Fruit fly (Drosophila melanogaster) S2 (cell line): ENCODE data around the gene Pink1.

Source experiments
- CG8478 ChIP-seq: fragments of >200 bp; optimal IDR thresholded peaks from 2 replicates; lab custom pipeline; 2018
- CTCF ChIP-seq, 2 experiments: fragments of >200 bp; optimal IDR thresholded peaks; 2 replicates each; lab custom pipeline; 2018

Gene Pink1

DNA sequence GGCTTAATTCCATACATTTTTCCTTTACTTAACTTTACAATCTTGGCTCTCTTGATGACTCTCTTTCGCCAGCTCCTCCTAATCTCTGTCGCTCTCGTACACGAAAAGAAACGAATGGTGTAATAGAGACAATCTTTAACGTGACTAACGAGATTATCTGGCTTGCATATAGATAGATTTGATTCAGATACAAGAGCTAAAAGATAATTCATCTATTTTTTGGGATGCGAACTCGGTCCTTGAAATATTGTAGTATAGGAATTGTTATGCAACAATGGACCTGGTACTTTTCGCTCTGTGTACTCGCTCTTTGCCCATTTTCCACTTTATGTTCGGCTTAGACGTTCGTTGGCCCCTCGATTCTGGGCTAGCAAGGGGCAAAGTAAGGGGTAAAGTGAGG, 27.7 kb downstream of the Pink1 start:
- TF ChIP-seq CTCF (optimal IDR thresholded peaks at IDR 0.05; lab: Kevin White, UChicago) = no peak
- TF ChIP-seq CG8478 (lab: Kevin White, UChicago) = no peak

DNA sequence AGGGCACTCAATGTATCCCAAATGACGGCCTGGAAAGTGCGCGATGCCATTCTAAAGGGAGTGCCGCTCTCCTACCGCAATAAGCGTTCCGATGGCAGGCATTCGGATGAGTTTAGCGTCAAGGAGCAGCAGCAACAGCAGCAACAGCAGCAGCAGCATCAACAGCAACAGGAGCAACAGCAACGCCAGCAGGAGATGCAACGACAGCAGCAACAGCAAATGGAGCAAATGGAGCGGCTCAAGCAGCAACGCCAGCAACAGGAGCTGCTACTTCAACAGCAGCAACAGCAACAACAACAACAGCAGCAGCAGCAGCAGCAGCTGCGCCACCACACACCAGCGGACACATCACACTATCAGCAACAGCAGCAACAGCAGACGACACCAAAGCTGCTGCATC, 32.6 kb downstream of the Pink1 start:
- TF ChIP-seq CTCF (optimal IDR thresholded peaks at IDR 0.05; lab: Kevin White, UChicago) = no peak
- no peak for TF ChIP-seq CG8478 (lab: Kevin White, UChicago)

DNA sequence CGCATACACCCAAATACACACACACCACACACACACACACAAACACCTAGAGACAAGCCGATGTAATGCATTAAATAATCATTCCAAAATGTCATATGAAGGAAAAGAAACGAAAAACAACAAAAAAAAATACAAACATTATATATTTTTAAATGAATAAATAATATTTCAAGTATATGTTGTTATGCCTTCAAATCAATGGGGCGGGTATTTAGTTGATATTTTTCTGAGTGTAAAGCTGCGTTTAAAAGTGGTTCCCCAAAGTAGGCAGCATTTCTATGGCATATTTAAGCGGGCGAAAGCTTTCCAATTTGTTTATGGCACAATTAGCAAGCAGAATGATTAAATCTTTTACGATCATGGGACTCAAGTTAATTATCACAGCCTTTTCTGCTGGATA, 35.7 kb downstream of the Pink1 start:
- TF ChIP-seq CTCF (optimal IDR thresholded peaks at IDR 0.05; lab: Kevin White, UChicago) = no peak
- no peak for TF ChIP-seq CG8478 (lab: Kevin White, UChicago)

DNA sequence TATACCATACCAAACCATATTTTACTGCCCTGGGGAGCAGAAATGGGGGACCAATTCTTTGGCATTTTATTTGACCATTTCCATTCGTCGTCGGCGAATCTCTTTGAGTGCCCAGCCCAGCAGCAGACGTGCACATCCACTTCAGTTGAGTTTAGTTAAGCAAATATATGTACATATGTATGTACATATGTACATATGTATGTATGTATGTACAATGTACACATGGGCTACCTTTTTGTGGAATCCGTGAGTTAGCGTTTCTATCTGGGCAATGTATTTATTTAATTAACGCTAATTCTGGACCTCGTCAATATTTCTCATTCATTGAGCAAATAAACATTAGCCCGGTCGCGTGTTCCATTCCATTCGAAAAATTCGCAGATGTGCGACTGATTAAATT, 36.4 kb downstream of the Pink1 start:
- TF ChIP-seq CG8478 (lab: Kevin White, UChicago) = no peak
- no peak for TF ChIP-seq CTCF (optimal IDR thresholded peaks at IDR 0.05; lab: Kevin White, UChicago)

DNA sequence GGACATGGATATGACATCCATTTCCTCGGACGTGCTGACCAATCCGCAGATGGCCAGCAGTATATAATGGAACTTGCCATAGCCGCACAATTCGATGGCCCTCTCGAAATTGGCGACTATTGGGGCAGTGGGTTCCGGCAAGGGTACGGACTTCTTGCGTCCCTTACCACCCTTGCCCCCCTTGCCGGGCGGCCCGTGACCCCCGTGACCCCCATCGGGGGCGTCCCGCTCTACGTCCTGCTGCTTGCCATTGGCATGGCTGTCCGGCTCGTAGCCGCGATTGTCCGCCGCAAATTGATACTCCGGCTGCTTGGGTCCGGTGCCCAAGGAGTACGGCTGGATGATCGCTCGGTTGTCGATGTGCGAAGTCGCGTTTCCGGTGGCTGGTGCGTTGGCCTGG, 40.0 kb downstream of the Pink1 start:
- no peak for TF ChIP-seq CG8478 (lab: Kevin White, UChicago)
- no peak for TF ChIP-seq CTCF (optimal IDR thresholded peaks at IDR 0.05; lab: Kevin White, UChicago)

DNA sequence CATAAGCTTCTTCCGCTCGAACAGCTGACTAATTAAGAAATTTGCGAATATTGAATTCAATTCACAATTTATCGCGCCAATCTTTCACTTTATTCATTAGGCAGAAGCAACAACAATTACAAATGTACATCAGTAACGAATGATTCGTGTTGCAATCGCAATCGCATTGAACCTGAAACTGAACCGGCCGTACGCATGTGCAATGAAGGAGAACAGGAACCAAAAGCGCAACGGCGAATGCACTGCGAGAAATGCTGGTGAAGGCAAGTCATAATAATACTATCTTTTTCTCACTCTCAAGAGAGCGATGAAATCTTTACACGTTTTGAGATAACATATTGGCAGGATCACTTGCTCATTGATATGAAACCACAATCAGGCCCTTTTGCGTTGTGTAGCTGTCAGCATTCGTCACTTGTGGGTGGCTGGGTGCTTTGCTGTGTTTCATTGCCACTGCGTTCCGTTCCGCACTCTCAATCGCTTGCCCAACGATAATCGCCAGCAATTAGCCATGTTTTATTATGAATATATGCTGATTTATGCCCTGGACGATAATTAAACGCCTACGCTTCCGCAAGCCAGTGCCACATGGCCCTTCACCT, 41.4 kb downstream of the Pink1 start:
- TF ChIP-seq CTCF (optimal IDR thresholded peaks at IDR 0.05; lab: Kevin White, UChicago) = no peak
- TF ChIP-seq CG8478 (lab: Kevin White, UChicago) = no peak

DNA sequence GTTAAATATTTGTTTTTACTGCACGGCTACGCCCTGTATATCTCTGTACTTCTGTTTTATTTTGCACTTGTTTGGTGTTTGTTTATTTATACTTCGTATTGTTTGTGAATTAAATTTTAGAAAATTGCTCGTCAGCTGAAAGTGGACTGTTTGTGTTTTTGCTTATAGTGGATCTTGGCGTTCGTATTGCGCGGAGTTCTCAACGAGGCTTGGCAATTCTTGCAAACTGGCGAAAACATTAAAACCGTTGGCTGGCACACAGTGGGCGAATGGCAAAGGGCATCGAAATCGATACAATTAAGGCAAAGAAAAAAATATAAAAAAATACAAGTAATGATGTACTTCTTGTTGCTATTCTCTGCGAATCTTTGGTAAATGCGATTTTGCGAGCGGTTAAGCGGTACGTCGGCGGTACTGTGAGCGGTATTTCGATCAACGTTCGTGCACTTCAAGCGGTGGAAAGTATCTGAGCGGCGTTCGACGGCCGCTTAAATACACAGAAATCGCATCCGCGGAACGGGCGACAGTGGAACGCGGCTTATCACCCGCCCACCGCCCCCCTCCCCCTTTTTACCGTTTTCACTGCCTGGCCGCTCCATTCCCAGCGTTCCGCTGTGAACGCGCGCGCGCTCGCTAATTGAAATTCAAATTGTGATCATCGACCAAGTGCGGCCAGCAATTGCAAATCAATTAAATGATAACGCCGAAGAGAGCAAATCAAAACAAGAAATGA, 43.3 kb downstream of the Pink1 start:
- TF ChIP-seq CTCF (optimal IDR thresholded peaks at IDR 0.05; lab: Kevin White, UChicago) (no peak), CG8478 (lab: Kevin White, UChicago) (no peak)

DNA sequence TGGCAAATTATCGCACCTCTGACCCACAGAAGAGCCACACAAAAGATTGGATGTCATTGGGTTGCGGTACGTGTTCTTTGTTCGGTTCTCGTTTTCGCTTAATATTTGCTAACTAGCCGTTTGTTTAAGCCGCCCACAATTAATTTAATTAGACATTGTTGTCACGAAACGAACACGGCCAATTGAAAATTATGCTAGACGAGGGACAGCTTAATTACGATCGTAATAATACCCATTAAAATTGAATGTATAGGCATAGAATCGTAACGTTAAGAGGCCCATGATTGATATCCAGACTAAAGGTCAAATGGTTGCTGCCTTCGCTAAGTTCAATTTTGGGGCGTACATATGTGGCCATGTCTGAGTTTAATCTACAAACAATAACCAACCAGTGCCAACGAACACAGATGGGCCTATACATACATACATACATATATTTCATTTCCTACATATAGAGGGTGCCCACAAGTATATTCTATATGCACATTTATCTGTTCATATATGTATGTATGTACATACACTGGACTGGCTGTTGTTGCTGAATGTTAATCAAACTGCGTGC, 45.1 kb downstream of the Pink1 start:
- TF ChIP-seq CG8478 (lab: Kevin White, UChicago) = no peak
- peak; percentile 82 to 87 for TF ChIP-seq CTCF (optimal IDR thresholded peaks at IDR 0.05; lab: Kevin White, UChicago)

DNA sequence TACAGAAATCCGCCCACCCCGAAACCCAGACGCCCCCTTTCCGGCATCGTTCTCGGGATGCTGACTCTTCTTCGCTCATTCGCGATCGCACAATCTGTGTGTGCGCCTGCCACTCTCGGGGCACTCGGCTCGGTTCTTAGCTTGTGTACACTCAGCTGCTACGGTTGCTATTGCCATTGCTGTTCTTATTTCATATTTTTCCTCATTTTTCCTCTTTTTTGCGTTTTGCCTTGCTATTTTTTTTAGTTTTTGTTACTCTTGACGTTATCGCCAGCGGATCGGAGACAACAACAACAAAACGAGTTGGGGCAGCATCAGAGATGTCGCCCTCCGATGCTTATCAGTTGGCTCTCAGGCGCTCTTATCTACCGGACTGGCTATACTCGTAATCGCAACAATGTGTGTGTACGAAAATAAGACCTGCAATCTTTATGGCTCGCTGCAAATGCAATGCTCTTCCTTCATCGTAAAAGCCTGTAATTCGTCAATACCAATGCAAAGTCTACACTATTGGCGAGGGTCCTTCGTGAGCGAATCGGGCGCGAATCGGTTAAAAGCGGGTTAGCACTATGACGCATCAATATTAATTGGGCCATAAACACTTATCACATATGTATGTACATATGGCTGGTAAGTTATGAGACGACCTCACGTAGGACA, 47.1 kb downstream of the Pink1 start:
- TF ChIP-seq CTCF (optimal IDR thresholded peaks at IDR 0.05; lab: Kevin White, UChicago) (no peak), CG8478 (lab: Kevin White, UChicago) (no peak)

DNA sequence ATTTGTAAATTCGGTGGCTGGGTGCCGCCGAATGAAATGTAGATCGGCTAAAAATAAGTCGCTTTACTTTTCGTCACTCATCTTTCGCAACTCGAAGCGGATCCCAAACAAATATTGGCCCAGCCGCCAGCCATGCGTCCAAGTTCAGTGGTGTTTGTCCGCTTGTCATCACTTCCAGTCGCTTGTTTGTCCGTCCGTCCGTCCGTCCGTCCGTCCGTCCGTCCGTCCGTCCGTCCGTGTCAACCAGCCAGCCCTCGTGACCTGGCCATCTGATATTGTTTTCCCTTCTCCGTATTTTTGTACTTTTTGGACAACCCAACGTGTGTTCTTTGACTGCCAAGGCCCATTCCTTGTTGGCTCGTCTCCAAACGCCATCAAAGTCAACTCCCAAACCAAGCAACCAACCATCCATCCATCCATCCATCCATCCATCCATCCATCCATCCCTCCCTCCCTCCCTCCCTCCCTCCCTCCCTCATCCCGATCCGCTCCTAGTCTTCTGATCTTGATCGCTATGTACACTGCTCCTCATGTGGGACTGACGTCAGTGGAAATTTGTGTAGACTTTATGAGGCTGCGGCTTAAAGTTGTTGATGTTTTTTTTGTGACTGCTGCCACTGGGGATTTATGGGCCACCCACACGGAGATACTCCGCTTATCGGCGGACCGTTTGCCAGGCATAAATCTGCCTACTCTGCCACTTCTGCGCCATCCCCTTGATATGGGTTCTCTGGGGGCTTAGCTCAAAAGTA, 49.9 kb downstream of the Pink1 start:
- no peak for TF ChIP-seq CG8478 (lab: Kevin White, UChicago)
- TF ChIP-seq CTCF (optimal IDR thresholded peaks at IDR 0.05; lab: Kevin White, UChicago) = no peak
